Worm (Caenorhabditis elegans) whole organism, young adult: ENCODE data around the gene Y49G5A.1.

Experiments used
- B0261.1 ChIP-seq: sonication (generic microtip); optimal IDR thresholded peaks from 2 replicates; lab custom pipeline; 2016; ENCODE audit warnings: mild to moderate bottlenecking, missing genetic modification characterization, moderate library complexity, missing compliant biosample characterization
- B0336.3 ChIP-seq: fragments of 200-800 bp; sonication (Bioruptor generic); IDR thresholded peaks from 2 replicates; pipeline ENCODE4 v1.3.6; 2022; ENCODE audit warnings: missing genetic modification characterization, missing compliant biosample characterization
- D2030.7 ChIP-seq: fragments of 200-800 bp; sonication (Bioruptor generic); IDR thresholded peaks from 2 replicates; pipeline ENCODE4 v1.3.6; 2022; ENCODE audit warnings: missing genetic modification reagents, missing genetic modification characterization, missing compliant biosample characterization
- F10E7.11 ChIP-seq: sonication (generic microtip); optimal IDR thresholded peaks from 2 replicates; lab custom pipeline; 2017; ENCODE audit warnings: mild to moderate bottlenecking, missing genetic modification characterization, moderate library complexity, missing compliant biosample characterization
- F49E8.2 ChIP-seq: sonication (generic microtip); optimal IDR thresholded peaks from 3 replicates; lab custom pipeline; 2017; ENCODE audit warnings: missing genetic modification characterization, mild to moderate bottlenecking, missing compliant biosample characterization, antibody characterized with exemption, moderate library complexity; ENCODE audit not compliant: insufficient read depth
- F55B11.4 ChIP-seq: sonication (generic microtip); optimal IDR thresholded peaks from 2 replicates; lab custom pipeline; 2016; ENCODE audit warnings: missing compliant biosample characterization, missing genetic modification characterization, borderline replicate concordance; ENCODE audit not compliant: insufficient read depth
- F57C9.4 ChIP-seq: sonication (generic microtip); optimal IDR thresholded peaks from 2 replicates; lab custom pipeline; 2017; ENCODE audit warnings: mild to moderate bottlenecking, missing genetic modification characterization, missing compliant biosample characterization
- K12H6.12 ChIP-seq: fragments of 200-800 bp; sonication (Bioruptor generic); optimal IDR thresholded peaks from 2 replicates; lab custom pipeline; 2018; ENCODE audit warnings: mild to moderate bottlenecking, missing genetic modification characterization, missing compliant biosample characterization
- T26A5.8 ChIP-seq: sonication (generic microtip); optimal IDR thresholded peaks from 2 replicates; lab custom pipeline; 2016; ENCODE audit warnings: missing genetic modification characterization, missing compliant biosample characterization
- Y53G8AR.9 ChIP-seq: fragments of 200-800 bp; sonication (Bioruptor generic); conservative IDR thresholded peaks from 2 replicates; pipeline ENCODE4 v1.3.6; 2022; ENCODE audit warnings: missing genetic modification reagents, missing genetic modification characterization, missing compliant biosample characterization
- Y95B8A.8 ChIP-seq: fragments of 200-800 bp; sonication (Bioruptor generic); IDR thresholded peaks from 2 replicates; pipeline ENCODE4 v1.3.6; 2022; ENCODE audit warnings: missing genetic modification reagents, missing genetic modification characterization, missing compliant biosample characterization
- ama-1 ChIP-seq, 3 experiments: fragments of 150-350 bp in 1 of 3; sonication (generic microtip) in 2 of 3; optimal IDR thresholded peaks; 2 replicates each; lab custom pipeline; 2014 to 2018; ENCODE audit warnings: missing biosample characterization in 2 of 3, missing genetic modification characterization in 2 of 3, missing genetic modification reagents in 2 of 3
- bed-2 ChIP-seq: fragments of 200-800 bp; sonication (Bioruptor generic); IDR thresholded peaks from 2 replicates; pipeline ENCODE4 v1.3.6; 2022; ENCODE audit warnings: missing genetic modification reagents, missing genetic modification characterization, missing compliant biosample characterization
- cebp-1 ChIP-seq, 2 experiments: fragments of 200-800 bp in 1 of 2; sonication (Bioruptor generic) in 1 of 2; sonication (generic microtip) in 1 of 2; IDR thresholded peaks in 1 of 2; optimal IDR thresholded peaks in 1 of 2; 2 replicates each; pipeline versions ENCODE4 v1.3.6 to Lab custom; 2017 to 2022; ENCODE audit warnings: missing compliant biosample characterization in 2 of 2, missing genetic modification characterization in 2 of 2, mild to moderate bottlenecking in 1 of 2, missing genetic modification reagents in 1 of 2, moderate library complexity in 1 of 2
- ceh-40 ChIP-seq: fragments of 200-800 bp; sonication (Bioruptor generic); IDR thresholded peaks from 2 replicates; pipeline ENCODE4 v1.3.6; 2022; ENCODE audit warnings: missing genetic modification characterization, missing compliant biosample characterization
- ceh-79 ChIP-seq: sonication (generic microtip); optimal IDR thresholded peaks from 2 replicates; lab custom pipeline; 2017; ENCODE audit warnings: mild to moderate bottlenecking, missing genetic modification characterization, missing compliant biosample characterization
- dox-1 ChIP-seq: fragments of 200-800 bp; sonication (Bioruptor generic); IDR thresholded peaks from 2 replicates; pipeline ENCODE4 v1.3.6; 2022; ENCODE audit warnings: missing genetic modification reagents, missing genetic modification characterization, missing compliant biosample characterization
- dpff-1 ChIP-seq: sonication (generic microtip); optimal IDR thresholded peaks from 2 replicates; lab custom pipeline; 2017; ENCODE audit warnings: mild to moderate bottlenecking, missing genetic modification characterization, missing compliant biosample characterization
- efl-1 ChIP-seq: fragments of 150-350 bp; optimal IDR thresholded peaks from 2 replicates; lab custom pipeline; 2014; ENCODE audit warnings: missing biosample characterization, missing genetic modification reagents, missing genetic modification characterization
- egl-18 ChIP-seq: fragments of 200-800 bp; sonication (Bioruptor generic); IDR thresholded peaks from 2 replicates; pipeline ENCODE4 v1.3.6; 2022; ENCODE audit warnings: missing genetic modification reagents, missing genetic modification characterization, missing compliant biosample characterization
- egrh-3 ChIP-seq: fragments of 200-800 bp; sonication (Bioruptor generic); IDR thresholded peaks from 2 replicates; pipeline ENCODE4 v1.3.6; 2022; ENCODE audit warnings: missing genetic modification reagents, missing genetic modification characterization, missing compliant biosample characterization
- ekl-4 ChIP-seq: fragments of 200-800 bp; sonication (Bioruptor generic); IDR thresholded peaks from 2 replicates; pipeline ENCODE4 v1.3.6; 2022; ENCODE audit warnings: missing genetic modification reagents, missing genetic modification characterization, missing compliant biosample characterization
- gei-17 ChIP-seq: fragments of 200-800 bp; sonication (Bioruptor generic); optimal IDR thresholded peaks from 2 replicates; lab custom pipeline; 2018; ENCODE audit warnings: mild to moderate bottlenecking, missing genetic modification characterization, missing compliant biosample characterization
- hrde-1 ChIP-seq: sonication (generic microtip); optimal IDR thresholded peaks from 2 replicates; lab custom pipeline; 2016; ENCODE audit warnings: missing genetic modification characterization, mild to moderate bottlenecking, missing compliant biosample characterization, moderate library complexity, missing genotype, missing genetic modification reagents, borderline replicate concordance
- lag-1 ChIP-seq: fragments of 200-800 bp; sonication (Bioruptor generic); IDR thresholded peaks from 2 replicates; pipeline ENCODE4 v1.3.6; 2022; ENCODE audit warnings: missing genetic modification reagents, missing genetic modification characterization, missing compliant biosample characterization
- lin-54 ChIP-seq: fragments of 200-800 bp; sonication (Bioruptor generic); optimal IDR thresholded peaks from 2 replicates; lab custom pipeline; 2018; ENCODE audit warnings: mild to moderate bottlenecking, missing genetic modification characterization, missing compliant biosample characterization
- madf-3 ChIP-seq: fragments of 200-800 bp; sonication (Bioruptor generic); IDR thresholded peaks from 2 replicates; pipeline ENCODE4 v1.3.6; 2022; ENCODE audit warnings: missing genetic modification reagents, missing genetic modification characterization, missing compliant biosample characterization
- madf-6 ChIP-seq: fragments of 200-800 bp; sonication (Bioruptor generic); IDR thresholded peaks from 2 replicates; pipeline ENCODE4 v1.3.6; 2022; ENCODE audit warnings: missing genetic modification reagents, missing genetic modification characterization, missing compliant biosample characterization
- mes-4 ChIP-seq: sonication (generic microtip); optimal IDR thresholded peaks from 2 replicates; lab custom pipeline; 2016; ENCODE audit warnings: missing genotype, missing genetic modification characterization, missing compliant biosample characterization
- mxl-1 ChIP-seq: sonication (generic microtip); optimal IDR thresholded peaks from 2 replicates; lab custom pipeline; 2016; ENCODE audit warnings: missing genetic modification characterization, missing compliant biosample characterization
- nfya-1 ChIP-seq: sonication (generic microtip); optimal IDR thresholded peaks from 2 replicates; lab custom pipeline; 2017; ENCODE audit warnings: antibody characterized with exemption, missing compliant biosample characterization, missing genetic modification characterization, borderline replicate concordance; ENCODE audit not compliant: insufficient read depth
- nfya-2 ChIP-seq: fragments of 200-800 bp; sonication (Bioruptor generic); IDR thresholded peaks from 2 replicates; pipeline ENCODE4 v1.3.6; 2022; ENCODE audit warnings: missing genetic modification reagents, missing genetic modification characterization, missing compliant biosample characterization
- nfyb-1 ChIP-seq: fragments of 200-800 bp; sonication (Bioruptor generic); IDR thresholded peaks from 2 replicates; pipeline ENCODE4 v1.3.6; 2022; ENCODE audit warnings: missing genetic modification reagents, missing genetic modification characterization, missing compliant biosample characterization
- nhr-27 ChIP-seq: fragments of 200-800 bp; sonication (Bioruptor generic); optimal IDR thresholded peaks from 2 replicates; lab custom pipeline; 2018; ENCODE audit warnings: mild to moderate bottlenecking, missing genetic modification characterization, moderate library complexity, missing compliant biosample characterization
- pha-4 ChIP-seq: fragments of 150-350 bp; sonication (generic microtip); optimal IDR thresholded peaks from 2 replicates; lab custom pipeline; 2014; ENCODE audit warnings: missing biosample characterization, missing genetic modification reagents, missing genetic modification characterization
- rec-8 ChIP-seq, 2 experiments: sonication (generic microtip); optimal IDR thresholded peaks; 2 replicates each; lab custom pipeline; 2016; ENCODE audit warnings: mild to moderate bottlenecking in 2 of 2, missing genetic modification characterization in 2 of 2, missing genetic modification reagents in 2 of 2, missing genotype in 2 of 2, missing biosample characterization in 1 of 2, missing compliant biosample characterization in 1 of 2, moderate library complexity in 1 of 2
- sdz-38 ChIP-seq: sonication (generic microtip); optimal IDR thresholded peaks from 2 replicates; lab custom pipeline; 2016; ENCODE audit warnings: missing genotype, missing genetic modification characterization, missing compliant biosample characterization
- snpc-3.4 ChIP-seq: sonication (generic microtip); optimal IDR thresholded peaks from 2 replicates; lab custom pipeline; 2017; ENCODE audit warnings: missing genetic modification characterization, mild to moderate bottlenecking, missing compliant biosample characterization, antibody characterized with exemption, moderate library complexity, missing genotype, missing genetic modification reagents
- snpc-4 ChIP-seq, 5 experiments: fragments of 150-350 bp in 1 of 5; sonication (generic microtip) in 4 of 5; optimal IDR thresholded peaks; 2 replicates each; lab custom pipeline; 2014 to 2018; ENCODE audit warnings: missing genetic modification characterization in 5 of 5, missing biosample characterization in 3 of 5, antibody characterized with exemption in 2 of 5, mild to moderate bottlenecking in 2 of 5, missing compliant biosample characterization in 2 of 5, missing genotype in 2 of 5, moderate library complexity in 2 of 5, missing genetic modification reagents in 1 of 5
- unc-130 ChIP-seq: sonication (generic microtip); optimal IDR thresholded peaks from 2 replicates; lab custom pipeline; 2016; ENCODE audit warnings: missing genetic modification reagents, missing genetic modification characterization, missing compliant biosample characterization
- xnd-1 ChIP-seq: sonication (generic microtip); optimal IDR thresholded peaks from 2 replicates; lab custom pipeline; 2016; ENCODE audit warnings: missing genotype, missing genetic modification reagents, missing genetic modification characterization, missing compliant biosample characterization
- zfh-2 ChIP-seq: fragments of 200-800 bp; sonication (Bioruptor generic); conservative IDR thresholded peaks from 2 replicates; pipeline ENCODE4 v1.3.6; 2022; ENCODE audit warnings: missing genetic modification reagents, missing genetic modification characterization, missing compliant biosample characterization
- ztf-18 ChIP-seq: sonication (generic microtip); optimal IDR thresholded peaks from 2 replicates; lab custom pipeline; 2016; ENCODE audit warnings: missing genotype, mild to moderate bottlenecking, missing genetic modification characterization, missing compliant biosample characterization
- ztf-28 ChIP-seq: fragments of 200-800 bp; sonication (Bioruptor generic); IDR thresholded peaks from 2 replicates; pipeline ENCODE4 v1.3.6; 2022; ENCODE audit warnings: missing genetic modification reagents, missing genetic modification characterization, missing compliant biosample characterization
- ztf-3 ChIP-seq: fragments of 200-800 bp; sonication (Bioruptor generic); optimal IDR thresholded peaks from 2 replicates; lab custom pipeline; 2018; ENCODE audit warnings: mild to moderate bottlenecking, missing genetic modification characterization, missing compliant biosample characterization

Gene Y49G5A.1

DNA sequence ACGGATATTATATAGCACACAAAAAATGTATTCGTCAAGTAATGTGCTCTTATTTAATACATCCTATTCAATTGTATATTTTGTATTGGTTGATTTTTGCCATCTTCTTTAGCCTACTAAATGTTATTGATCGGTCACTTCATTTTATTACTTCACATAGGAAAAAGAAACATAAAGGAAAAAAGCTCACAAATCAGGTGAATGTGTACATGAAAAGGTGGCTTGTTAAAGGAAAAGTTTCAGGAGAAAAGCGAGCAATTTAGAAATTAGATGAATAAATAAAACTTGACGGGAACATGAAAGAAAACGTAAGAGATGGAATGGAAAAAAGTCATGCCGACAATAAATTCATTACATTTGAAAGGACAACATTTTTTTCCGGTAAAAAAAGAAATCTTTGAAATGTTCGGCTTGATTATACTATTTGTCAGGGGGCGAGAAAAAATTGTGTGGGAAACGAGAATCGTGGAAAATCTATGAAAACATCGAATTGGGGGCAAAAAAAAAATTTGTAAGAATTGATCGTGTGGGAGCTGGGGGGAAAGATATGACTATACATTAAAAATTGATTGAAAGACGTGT lies 11.7 kb downstream of the Y49G5A.1 start (continued):
- TF ChIP-seq egrh-3 (GFP tag; lab: Robert Waterston, UW) (no peak), ama-1 (optimal IDR thresholded peaks at IDR 0.05; lab: Kevin White, UChicago) (no peak), ama-1 (GFP tag; optimal IDR thresholded peaks at IDR 0.05; lab: Kevin White, UChicago) (peak in 1 of 2 experiments; percentile 55), ceh-79 (peak; percentile 48), ekl-4 (GFP tag; lab: Robert Waterston, UW) (peak; percentile 60; the same call in 1 of the 2 replicates), dpff-1 (no peak)

DNA sequence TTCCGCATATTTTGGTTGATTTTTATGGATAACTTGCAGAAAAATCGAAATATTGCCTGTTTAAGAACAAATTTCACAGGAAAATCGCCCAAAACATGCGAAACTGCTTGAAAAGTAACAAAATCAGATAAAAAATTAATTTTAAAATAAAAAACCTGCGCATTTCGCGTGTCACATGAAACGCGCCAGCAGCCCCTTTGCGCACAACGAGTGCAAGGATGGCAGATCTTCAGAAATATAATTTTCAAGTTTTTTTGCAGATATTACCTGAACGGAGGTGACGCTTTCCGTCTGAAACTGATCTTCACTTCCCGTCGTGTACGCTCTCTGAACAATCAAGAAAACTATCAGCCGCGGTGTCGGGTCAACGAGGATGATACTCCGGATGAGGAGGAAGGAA lies 12.2 kb downstream of the Y49G5A.1 start:
- no peak for TF ChIP-seq F10E7.11
- no peak for TF ChIP-seq K12H6.12 (tag; lab: Kevin White, UChicago)
- no peak for TF ChIP-seq F49E8.2 (tag; lab: Kevin White, UChicago)
- no peak for TF ChIP-seq mes-4 (tag; lab: Kevin White, UChicago)
- no peak for TF ChIP-seq snpc-4 (GFP tag; optimal IDR thresholded peaks at IDR 0.05; lab: Kevin White, UChicago)
- no peak for TF ChIP-seq snpc-4 (tag; optimal IDR thresholded peaks at IDR 0.05; lab: Kevin White, UChicago)
- no peak for TF ChIP-seq Y95B8A.8
- TF ChIP-seq snpc-3.4: peak; percentile 45
- no peak for TF ChIP-seq F55B11.4
- TF ChIP-seq ztf-18 (tag; lab: Kevin White, UChicago): peak; percentile 92
- TF ChIP-seq T26A5.8 (tag; lab: Kevin White, UChicago): no peak
- peak; percentile 44 for TF ChIP-seq lin-54
- no peak for TF ChIP-seq nhr-27 (tag; lab: Kevin White, UChicago)
- TF ChIP-seq nfya-2 (GFP tag; lab: Robert Waterston, UW): no peak
- TF ChIP-seq xnd-1 (tag; lab: Kevin White, UChicago): no peak
- TF ChIP-seq nfya-1 (tag; lab: Kevin White, UChicago): no peak
- no peak for TF ChIP-seq gei-17
- TF ChIP-seq nfyb-1: peak; percentile 16; the same call in 1 of the 2 replicates
- no peak for TF ChIP-seq cebp-1 (GFP tag; IDR thresholded peaks at IDR 0.05; lab: Robert Waterston, UW)
- peak; percentile 36 for TF ChIP-seq cebp-1 (tag; optimal IDR thresholded peaks at IDR 0.05; lab: Kevin White, UChicago)
- no peak for TF ChIP-seq efl-1 (GFP tag; lab: Kevin White, UChicago)
- no peak for TF ChIP-seq sdz-38 (tag; lab: Kevin White, UChicago)
- 0 out of 2 replicates have a peak, but pooled peaks have one; percentile 16 for TF ChIP-seq D2030.7 (GFP tag; lab: Robert Waterston, UW)
- no peak for TF ChIP-seq bed-2 (GFP tag; lab: Robert Waterston, UW)
- TF ChIP-seq ztf-3 (GFP tag; lab: Kevin White, UChicago): no peak
- TF ChIP-seq B0336.3 (GFP tag; lab: Robert Waterston, UW): no peak
- TF ChIP-seq mxl-1 (tag; lab: Kevin White, UChicago): no peak
- peak; percentile 31; the same call in 1 of the 2 replicates for TF ChIP-seq madf-6 (GFP tag; lab: Robert Waterston, UW)
- no peak for TF ChIP-seq ztf-28
- no peak for TF ChIP-seq rec-8 (tag; optimal IDR thresholded peaks at IDR 0.05; lab: Kevin White, UChicago)
- TF ChIP-seq egl-18: no peak
- TF ChIP-seq pha-4 (tag; lab: Kevin White, UChicago): no peak
- TF ChIP-seq lag-1: no peak
- TF ChIP-seq B0261.1 (tag; lab: Kevin White, UChicago): no peak
- TF ChIP-seq madf-3: 0 out of 2 replicates have a peak, but pooled peaks have one; percentile 61
- no peak for TF ChIP-seq zfh-2
- 0 out of 2 replicates have a peak, but pooled peaks have one; percentile 46 for TF ChIP-seq Y53G8AR.9 (GFP tag; lab: Robert Waterston, UW)
- no peak for TF ChIP-seq F57C9.4 (tag; lab: Kevin White, UChicago)
- no peak for TF ChIP-seq ceh-40 (GFP tag; lab: Robert Waterston, UW)
- peak; percentile 72 for TF ChIP-seq dox-1 (GFP tag; lab: Robert Waterston, UW)
- TF ChIP-seq hrde-1 (tag; lab: Kevin White, UChicago): no peak
- TF ChIP-seq unc-130: no peak
